Worm (Caenorhabditis elegans) whole organism, L4 larva: ENCODE results near the gene C25E10.13.

Experiments used
- D1046.2 ChIP-seq: fragments of 200-800 bp; sonication (Bioruptor generic); IDR thresholded peaks from 2 replicates; pipeline ENCODE4 v1.3.6; 2022; ENCODE audit warnings: missing genetic modification characterization, missing compliant biosample characterization
- F37D6.2 ChIP-seq: sonication (generic microtip); optimal IDR thresholded peaks from 2 replicates; lab custom pipeline; 2016; ENCODE audit warnings: mild to moderate bottlenecking, missing genetic modification characterization, missing compliant biosample characterization
- F49E8.2 ChIP-seq: sonication (generic microtip); optimal IDR thresholded peaks from 2 replicates; lab custom pipeline; 2016; ENCODE audit warnings: missing compliant biosample characterization, mild to moderate bottlenecking, missing genetic modification characterization, borderline replicate concordance
- T26A8.4 ChIP-seq: fragments of 200-800 bp; sonication (Bioruptor generic); IDR thresholded peaks from 2 replicates; pipeline ENCODE4 v1.3.6; 2022; ENCODE audit warnings: missing genetic modification characterization, missing compliant biosample characterization
- Y105C5A.15 ChIP-seq: fragments of 200-800 bp; sonication (Bioruptor generic); IDR thresholded peaks from 2 replicates; pipeline ENCODE4 v1.3.6; 2022; ENCODE audit warnings: missing genetic modification characterization, missing compliant biosample characterization
- Y48G9A.11 ChIP-seq: fragments of 200-800 bp; sonication (Bioruptor generic); IDR thresholded peaks from 2 replicates; pipeline ENCODE4 v1.3.6; 2022; ENCODE audit warnings: missing genetic modification reagents, missing genetic modification characterization, missing compliant biosample characterization
- Y5F2A.4 ChIP-seq: fragments of 200-800 bp; sonication (Bioruptor generic); optimal IDR thresholded peaks from 2 replicates; lab custom pipeline; 2018; ENCODE audit warnings: mild to moderate bottlenecking, missing genetic modification characterization, missing compliant biosample characterization
- ZK337.2 ChIP-seq: fragments of 200-800 bp; sonication (Bioruptor generic); IDR thresholded peaks from 2 replicates; pipeline ENCODE4 v1.3.6; 2022; ENCODE audit warnings: missing genetic modification reagents, missing genetic modification characterization, missing compliant biosample characterization
- aha-1 ChIP-seq: fragments of 150-350 bp; peaks from one replicate; lab custom pipeline; 2014; ENCODE audit warnings: missing biosample characterization, missing genetic modification characterization
- aly-2 ChIP-seq: sonication (generic microtip); optimal IDR thresholded peaks from 2 replicates; lab custom pipeline; 2018; ENCODE audit warnings: missing biosample characterization, missing genetic modification characterization
- arid-1 ChIP-seq: fragments of 200-800 bp; sonication (Bioruptor generic); conservative IDR thresholded peaks from 2 replicates; pipeline ENCODE4 v1.3.6; 2022; ENCODE audit warnings: missing genetic modification reagents, missing genetic modification characterization, missing compliant biosample characterization
- attf-4 ChIP-seq: sonication (generic microtip); optimal IDR thresholded peaks from 3 replicates; lab custom pipeline; 2017; ENCODE audit warnings: missing biosample characterization, missing genetic modification characterization
- ceh-20 ChIP-seq: fragments of 200-800 bp; sonication (Bioruptor generic); IDR thresholded peaks from 2 replicates; pipeline ENCODE4 v1.3.6; 2022; ENCODE audit warnings: missing genetic modification reagents, missing genetic modification characterization, missing compliant biosample characterization
- ctbp-1 ChIP-seq: fragments of 200-800 bp; sonication (Bioruptor generic); IDR thresholded peaks from 2 replicates; pipeline ENCODE4 v1.3.6; 2022; ENCODE audit warnings: missing genetic modification reagents, missing genetic modification characterization, missing compliant biosample characterization
- daf-12 ChIP-seq: fragments of 150-350 bp; optimal IDR thresholded peaks from 2 replicates; lab custom pipeline; 2014; ENCODE audit warnings: missing biosample characterization, missing genetic modification reagents, missing genetic modification characterization
- daf-16 ChIP-seq, 3 experiments: sonication (generic microtip); optimal IDR thresholded peaks; 2 replicates each; lab custom pipeline; 2016 to 2017; ENCODE audit warnings: missing genetic modification characterization in 3 of 3, missing genetic modification reagents in 3 of 3, mild to moderate bottlenecking in 2 of 3, missing compliant biosample characterization in 2 of 3, missing biosample characterization in 1 of 3, moderate library complexity in 1 of 3
- daf-8 ChIP-seq: fragments of 200-800 bp; sonication (Bioruptor generic); IDR thresholded peaks from 2 replicates; pipeline ENCODE4 v1.3.6; 2022; ENCODE audit warnings: missing genetic modification characterization, missing compliant biosample characterization
- dmd-8 ChIP-seq: fragments of 200-800 bp; sonication (Bioruptor generic); IDR thresholded peaks from 2 replicates; pipeline ENCODE4 v1.3.6; 2022; ENCODE audit warnings: missing genetic modification characterization, missing compliant biosample characterization
- dmd-9 ChIP-seq: fragments of 200-800 bp; sonication (Bioruptor generic); IDR thresholded peaks from 2 replicates; pipeline ENCODE4 v1.3.6; 2022; ENCODE audit warnings: missing genetic modification reagents, missing genetic modification characterization, missing compliant biosample characterization
- duxl-1 ChIP-seq: sonication (generic microtip); optimal IDR thresholded peaks from 2 replicates; lab custom pipeline; 2016; ENCODE audit warnings: mild to moderate bottlenecking, missing genetic modification characterization, moderate library complexity, missing compliant biosample characterization; ENCODE audit not compliant: poor library complexity
- dve-1 ChIP-seq: sonication (generic microtip); optimal IDR thresholded peaks from 2 replicates; lab custom pipeline; 2017; ENCODE audit warnings: antibody characterized with exemption, mild to moderate bottlenecking, missing genetic modification characterization, missing compliant biosample characterization; ENCODE audit not compliant: insufficient read depth
- hlh-30 ChIP-seq: sonication (generic microtip); optimal IDR thresholded peaks from 2 replicates; lab custom pipeline; 2017; ENCODE audit warnings: antibody characterized with exemption, mild to moderate bottlenecking, missing genetic modification characterization, missing compliant biosample characterization; ENCODE audit not compliant: insufficient read depth
- hmg-1.1 ChIP-seq: fragments of 200-800 bp; sonication (Bioruptor generic); IDR thresholded peaks from 2 replicates; pipeline ENCODE4 v1.3.6; 2022; ENCODE audit warnings: missing genetic modification reagents, missing genetic modification characterization, missing compliant biosample characterization
- jun-1 ChIP-seq: fragments of 150-350 bp; optimal IDR thresholded peaks from 2 replicates; lab custom pipeline; 2014; ENCODE audit warnings: missing biosample characterization, missing genetic modification reagents, missing genetic modification characterization
- lin-1 ChIP-seq: fragments of 200-800 bp; sonication (Bioruptor generic); IDR thresholded peaks from 2 replicates; pipeline ENCODE4 v1.3.6; 2022; ENCODE audit warnings: missing genetic modification reagents, missing genetic modification characterization, missing compliant biosample characterization
- lin-15B ChIP-seq: fragments of 150-350 bp; sonication (generic microtip); optimal IDR thresholded peaks from 3 replicates; lab custom pipeline; 2014; ENCODE audit warnings: missing biosample characterization, missing genetic modification characterization
- lin-29 ChIP-seq: fragments of 200-800 bp; sonication (Bioruptor generic); IDR thresholded peaks from 2 replicates; pipeline ENCODE4 v1.3.6; 2022; ENCODE audit warnings: missing genetic modification reagents, missing genetic modification characterization, missing compliant biosample characterization
- lin-38 ChIP-seq: fragments of 200-800 bp; sonication (Bioruptor generic); IDR thresholded peaks from 2 replicates; pipeline ENCODE4 v1.3.6; 2022; ENCODE audit warnings: missing genetic modification reagents, missing genetic modification characterization, missing compliant biosample characterization
- lin-39 ChIP-seq: fragments of 150-350 bp; optimal IDR thresholded peaks from 2 replicates; lab custom pipeline; 2014; ENCODE audit warnings: missing biosample characterization, missing genetic modification reagents, missing genetic modification characterization
- lsy-2 ChIP-seq, 2 experiments: fragments of 150-350 bp in 1 of 2; sonication (generic microtip) in 1 of 2; optimal IDR thresholded peaks; 2 replicates each; lab custom pipeline; 2014 to 2017; ENCODE audit warnings: missing biosample characterization in 2 of 2, missing genetic modification characterization in 2 of 2
- madf-9 ChIP-seq: fragments of 200-800 bp; sonication (Bioruptor generic); conservative IDR thresholded peaks from 2 replicates; pipeline ENCODE4 v1.3.6; 2022; ENCODE audit warnings: missing genetic modification reagents, missing genetic modification characterization, missing compliant biosample characterization
- mdl-1 ChIP-seq, 2 experiments: fragments of 150-350 bp in 1 of 2; sonication (generic microtip) in 1 of 2; optimal IDR thresholded peaks; 2 replicates each; lab custom pipeline; 2014 to 2017; ENCODE audit warnings: missing biosample characterization in 2 of 2, missing genetic modification characterization in 2 of 2
- mep-1 ChIP-seq: fragments of 150-350 bp; sonication (generic microtip); optimal IDR thresholded peaks from 3 replicates; lab custom pipeline; 2014; ENCODE audit warnings: missing biosample characterization, missing genetic modification characterization
- nhr-102 ChIP-seq: sonication (generic microtip); optimal IDR thresholded peaks from 2 replicates; lab custom pipeline; 2016; ENCODE audit warnings: mild to moderate bottlenecking, missing genetic modification characterization, moderate library complexity, missing compliant biosample characterization
- nhr-237 ChIP-seq: sonication (generic microtip); optimal IDR thresholded peaks from 2 replicates; lab custom pipeline; 2017; ENCODE audit warnings: missing biosample characterization, missing genetic modification characterization
- nhr-25 ChIP-seq: sonication (generic microtip); optimal IDR thresholded peaks from 2 replicates; lab custom pipeline; 2017; ENCODE audit warnings: missing genetic modification characterization, mild to moderate bottlenecking, missing compliant biosample characterization, antibody characterized with exemption, moderate library complexity, borderline replicate concordance; ENCODE audit not compliant: insufficient read depth
- nhr-42 ChIP-seq: fragments of 200-800 bp; sonication (Bioruptor generic); IDR thresholded peaks from 2 replicates; pipeline ENCODE4 v1.3.6; 2022; ENCODE audit warnings: missing genetic modification characterization, missing compliant biosample characterization
- nhr-48 ChIP-seq: sonication (generic microtip); optimal IDR thresholded peaks from 2 replicates; lab custom pipeline; 2016; ENCODE audit warnings: mild to moderate bottlenecking, missing genetic modification characterization, missing compliant biosample characterization
- nhr-6 ChIP-seq: fragments of 150-350 bp; optimal IDR thresholded peaks from 2 replicates; lab custom pipeline; 2014; ENCODE audit warnings: missing biosample characterization, missing genetic modification characterization
- nhr-77 ChIP-seq: fragments of 150-350 bp; optimal IDR thresholded peaks from 2 replicates; lab custom pipeline; 2014; ENCODE audit warnings: missing biosample characterization, missing genetic modification characterization
- pha-4 ChIP-seq, 2 experiments: fragments of 150-350 bp in 1 of 2; fragments of 200-800 bp in 1 of 2; sonication (Bioruptor generic) in 1 of 2; IDR thresholded peaks in 1 of 2; optimal IDR thresholded peaks in 1 of 2; 2 replicates each; pipeline versions ENCODE4 v1.3.6 to Lab custom; 2014 to 2022; ENCODE audit warnings: missing genetic modification characterization in 2 of 2, missing genetic modification reagents in 2 of 2, missing biosample characterization in 1 of 2, missing compliant biosample characterization in 1 of 2
- set-16 ChIP-seq: fragments of 200-800 bp; sonication (Bioruptor generic); IDR thresholded peaks from 2 replicates; pipeline ENCODE4 v1.3.6; 2022; ENCODE audit warnings: missing genetic modification reagents, missing genetic modification characterization, missing compliant biosample characterization
- snpc-1.2 ChIP-seq: fragments of 200-800 bp; sonication (Bioruptor generic); IDR thresholded peaks from 2 replicates; pipeline ENCODE4 v1.3.6; 2022; ENCODE audit warnings: missing genetic modification reagents, missing genetic modification characterization, missing compliant biosample characterization
- tra-1 ChIP-seq: fragments of 200-800 bp; sonication (Bioruptor generic); IDR thresholded peaks from 2 replicates; pipeline ENCODE4 v1.3.6; 2022; ENCODE audit warnings: missing genetic modification reagents, missing genetic modification characterization, missing compliant biosample characterization
- unc-130 ChIP-seq: sonication (generic microtip); optimal IDR thresholded peaks from 2 replicates; lab custom pipeline; 2016; ENCODE audit warnings: missing genetic modification reagents, missing genetic modification characterization, missing compliant biosample characterization
- zag-1 ChIP-seq: fragments of 150-350 bp; optimal IDR thresholded peaks from 2 replicates; lab custom pipeline; 2014; ENCODE audit warnings: missing biosample characterization, missing genetic modification characterization
- zfp-3 ChIP-seq: fragments of 200-800 bp; sonication (Bioruptor generic); conservative IDR thresholded peaks from 2 replicates; pipeline ENCODE4 v1.3.6; 2022; ENCODE audit warnings: missing genetic modification reagents, missing genetic modification characterization, missing compliant biosample characterization
- zip-2 ChIP-seq: fragments of 150-350 bp; optimal IDR thresholded peaks from 2 replicates; lab custom pipeline; 2014; ENCODE audit warnings: missing biosample characterization, missing genetic modification characterization
- ztf-11 ChIP-seq: fragments of 150-350 bp; optimal IDR thresholded peaks from 2 replicates; lab custom pipeline; 2014; ENCODE audit warnings: missing biosample characterization, missing genetic modification characterization
- ztf-7 ChIP-seq: fragments of 150-350 bp; optimal IDR thresholded peaks from 2 replicates; lab custom pipeline; 2014; ENCODE audit warnings: missing biosample characterization, missing genetic modification characterization

C25E10.13 gene

DNA sequence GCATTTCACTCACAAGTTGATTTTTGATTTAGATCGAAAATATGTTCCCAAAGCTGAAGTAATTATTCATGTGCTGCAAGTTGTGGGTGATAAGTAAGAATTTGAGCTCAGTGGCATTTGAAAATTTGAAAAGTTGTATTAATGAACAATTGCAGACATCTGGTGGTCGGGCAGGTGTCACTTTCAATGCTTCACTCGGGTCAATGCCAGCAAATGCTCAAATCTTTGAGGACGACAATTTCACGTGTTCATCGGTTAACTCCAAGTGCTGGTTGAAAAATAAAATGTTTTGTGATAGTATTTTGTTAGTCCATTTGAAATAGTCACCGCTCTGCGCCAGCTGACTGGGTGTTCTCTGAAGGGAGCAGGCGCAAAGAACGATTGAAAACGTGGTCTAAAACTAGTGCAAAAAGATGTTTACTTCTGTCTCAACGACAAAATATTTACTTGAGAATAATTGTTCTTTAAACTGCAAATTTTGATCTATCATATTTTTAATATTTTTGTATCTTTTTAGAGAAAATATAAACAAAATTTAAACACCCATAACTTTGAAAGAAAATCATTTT lies 34.6 kb downstream of the C25E10.13 start (continued):
- TF ChIP-seq dve-1 (peak; percentile 86), zip-2 (tag; lab: Kevin White, UChicago) (no peak), ctbp-1 (GFP tag; lab: Robert Waterston, UW) (no peak), daf-12 (no peak), set-16 (GFP tag; lab: Robert Waterston, UW) (no peak), mep-1 (peak; percentile 54), dmd-9 (GFP tag; lab: Robert Waterston, UW) (no peak), F37D6.2 (tag; lab: Kevin White, UChicago) (no peak), lin-15B (tag; lab: Kevin White, UChicago) (no peak), ztf-11 (no peak), unc-130 (GFP tag; lab: Kevin White, UChicago) (no peak), madf-9 (no peak), lin-1 (GFP tag; lab: Robert Waterston, UW) (peak; percentile 52; the same call in 1 of the 2 replicates), Y105C5A.15 (GFP tag; lab: Robert Waterston, UW) (no peak), nhr-77 (tag; lab: Kevin White, UChicago) (peak; percentile 24), dmd-8 (no peak), lin-39 (no peak), nhr-102 (no peak), Y5F2A.4 (GFP tag; lab: Kevin White, UChicago) (no peak), nhr-25 (tag; lab: Kevin White, UChicago) (no peak), snpc-1.2 (no peak), aha-1 (tag; lab: Kevin White, UChicago) (peak; percentile 19), ztf-7 (tag; lab: Kevin White, UChicago) (no peak), F49E8.2 (tag; lab: Kevin White, UChicago) (no peak), nhr-6 (no peak), aly-2 (no peak), nhr-237 (tag; lab: Kevin White, UChicago) (no peak), lsy-2 (tag; optimal IDR thresholded peaks at IDR 0.05; lab: Kevin White, UChicago) (peak; percentile 7 to 68), nhr-48 (tag; lab: Kevin White, UChicago) (peak; percentile 58), daf-8 (GFP tag; lab: Robert Waterston, UW) (no peak), ZK337.2 (no peak), lin-38 (GFP tag; lab: Robert Waterston, UW) (no peak), daf-16 (GFP tag; optimal IDR thresholded peaks at IDR 0.05; lab: Kevin White, UChicago) (peak in 1 of 2 experiments; percentile 95), daf-16 (tag; optimal IDR thresholded peaks at IDR 0.05; lab: Kevin White, UChicago) (peak; percentile 99), tra-1 (GFP tag; lab: Robert Waterston, UW) (no peak), hlh-30 (tag; lab: Kevin White, UChicago) (peak; percentile 92), ceh-20 (GFP tag; lab: Robert Waterston, UW) (no peak), zag-1 (no peak), duxl-1 (tag; lab: Kevin White, UChicago) (no peak), lin-29 (GFP tag; lab: Robert Waterston, UW) (no peak), D1046.2 (GFP tag; lab: Robert Waterston, UW) (no peak), mdl-1 (tag; optimal IDR thresholded peaks at IDR 0.05; lab: Kevin White, UChicago) (peak in 1 of 2 experiments; percentile 83), jun-1 (no peak), arid-1 (GFP tag; lab: Robert Waterston, UW) (no peak), nhr-42 (GFP tag; lab: Robert Waterston, UW) (no peak), attf-4 (tag; lab: Kevin White, UChicago) (no peak), zfp-3 (GFP tag; lab: Robert Waterston, UW) (no peak), T26A8.4 (GFP tag; lab: Robert Waterston, UW) (0 out of 2 replicates have a peak, but pooled peaks have one; percentile 27), hmg-1.1 (no peak), Y48G9A.11 (GFP tag; lab: Robert Waterston, UW) (no peak), pha-4 (GFP tag; IDR thresholded peaks at IDR 0.05; lab: Robert Waterston, UW) (no peak), pha-4 (tag; optimal IDR thresholded peaks at IDR 0.05; lab: Kevin White, UChicago) (peak; percentile 52)
